Fruit fly (Drosophila melanogaster): ENCODE results near the gene CG11983.

CG11983 gene

dm6 chr3R:9054442-9055118, 46.5 kb downstream of the CG11983 start:
- peak; percentile 25 for TF ChIP-seq CG17801 (GFP tag; optimal IDR thresholded peaks at IDR 0.05; ENCODE audit: partially characterized antibody)

dm6 chr3R:9055119-9056105, 47.3 kb downstream of the CG11983 start:
- peak; percentile 94 for TF ChIP-seq CG17801 (GFP tag; optimal IDR thresholded peaks at IDR 0.05; ENCODE audit: partially characterized antibody)

- no peak for TF ChIP-seq CG17801 (GFP tag; optimal IDR thresholded peaks at IDR 0.05; ENCODE audit: partially characterized antibody)
Observed at dm6 chr3R:9056409-9057031, 48.4 kb downstream of the CG11983 start.

DNA sequence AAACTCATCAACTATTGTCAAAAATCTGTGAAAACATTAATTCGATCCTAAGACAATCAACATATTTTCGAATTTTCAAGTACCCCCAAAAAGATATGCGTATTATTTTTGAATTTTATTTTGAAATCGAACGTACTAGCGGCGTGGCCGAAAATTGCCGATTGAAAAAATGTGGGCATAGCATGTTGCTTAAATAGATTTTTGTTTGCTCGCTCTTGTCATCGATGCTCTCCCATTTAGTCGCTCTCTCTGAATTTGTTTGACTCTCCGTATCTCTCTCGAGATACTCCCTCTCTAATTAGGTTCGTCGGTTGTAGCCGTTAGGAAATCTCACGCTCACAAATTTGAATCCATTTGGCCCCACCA, 48.9 kb downstream of the CG11983 start:
- TF ChIP-seq CG17801 (GFP tag; optimal IDR thresholded peaks at IDR 0.05; ENCODE audit: partially characterized antibody) = no peak

dm6 chr3R:9057398-9058058, 49.4 kb downstream of the CG11983 start:
- TF ChIP-seq CG17801 (GFP tag; optimal IDR thresholded peaks at IDR 0.05; ENCODE audit: partially characterized antibody) = peak; percentile 98
